Worm (Caenorhabditis elegans): ENCODE results near the gene msp-19.
"Not testable (repeated sequence)": the region's sequence is repeated elsewhere in the genome, so short reads cannot be mapped to it uniquely, and the experiment has no call there.

DNA sequence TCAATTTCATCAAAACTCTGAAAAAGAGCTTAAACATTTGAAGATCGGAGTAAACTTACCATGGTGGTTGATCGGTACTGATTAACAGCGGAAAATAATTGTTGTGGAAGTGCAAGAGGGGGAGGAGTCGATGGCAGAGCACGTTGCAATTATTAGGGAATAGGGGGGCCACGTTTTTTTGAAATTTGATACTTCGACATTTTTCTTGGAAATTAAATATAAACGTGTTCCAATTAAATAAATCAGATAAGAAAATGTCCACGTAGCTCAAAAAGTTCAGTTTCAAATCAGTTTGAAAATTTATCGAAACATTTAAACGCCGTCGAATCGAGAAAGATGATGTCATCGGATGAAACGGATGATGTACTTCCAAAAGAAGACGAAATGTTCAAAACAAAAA, 3.7 kb upstream of the msp-19 start, which contains the start of gene F36H12.9:
- not testable (repeated sequence) for TF ChIP-seq nhr-11, nhr-232, elt-2, sox-4 (tag; optimal IDR thresholded peaks at IDR 0.05)
